Worm (Caenorhabditis elegans) whole organism, L1 larva: Measurements from ENCODE around the gene C06C6.8.
A peak's percentile ranks its signal among the peaks of the same experiment; 100 is the strongest.

ENCODE experiments used
- C34B4.2 ChIP-seq: sonication (generic microtip); optimal IDR thresholded peaks from 2 replicates; lab custom pipeline; 2017; ENCODE audit warnings: mild to moderate bottlenecking, missing genetic modification characterization, missing compliant biosample characterization
- F16B12.6 ChIP-seq: fragments of 150-350 bp; optimal IDR thresholded peaks from 2 replicates; lab custom pipeline; 2014; ENCODE audit warnings: missing biosample characterization, missing genetic modification characterization
- aha-1 ChIP-seq: fragments of 150-350 bp; optimal IDR thresholded peaks from 2 replicates; lab custom pipeline; 2014; ENCODE audit warnings: missing biosample characterization, missing genetic modification characterization
- ama-1 ChIP-seq: fragments of 150-350 bp; optimal IDR thresholded peaks from 2 replicates; lab custom pipeline; 2014
- blmp-1 ChIP-seq: fragments of 150-350 bp; optimal IDR thresholded peaks from 2 replicates; lab custom pipeline; 2014; ENCODE audit warnings: missing biosample characterization, missing genetic modification characterization
- dsc-1 ChIP-seq: sonication (generic microtip); optimal IDR thresholded peaks from 2 replicates; lab custom pipeline; 2016; ENCODE audit warnings: mild to moderate bottlenecking, missing genetic modification characterization, missing compliant biosample characterization
- efl-1 ChIP-seq, 4 experiments: fragments of 150-350 bp; optimal IDR thresholded peaks in 3 of 4; peaks in 1 of 4; 1 replicate in 1 of 4; 2 replicates in 3 of 4; lab custom pipeline; 2014; ENCODE audit warnings: missing biosample characterization in 2 of 4, missing genetic modification characterization in 2 of 4, missing genetic modification reagents in 2 of 4
- egl-13 ChIP-seq: sonication (generic microtip); optimal IDR thresholded peaks from 2 replicates; lab custom pipeline; 2016; ENCODE audit warnings: missing genotype, missing genetic modification reagents, missing genetic modification characterization, missing compliant biosample characterization
- elt-2 ChIP-seq: sonication (generic microtip); optimal IDR thresholded peaks from 2 replicates; lab custom pipeline; 2016; ENCODE audit warnings: missing genetic modification characterization, mild to moderate bottlenecking, inconsistent platforms, missing compliant biosample characterization, missing genetic modification reagents
- fkh-10 ChIP-seq: sonication (generic microtip); optimal IDR thresholded peaks from 2 replicates; lab custom pipeline; 2017; ENCODE audit warnings: missing biosample characterization, missing genetic modification reagents, missing genetic modification characterization
- grh-1 ChIP-seq: fragments of 200-800 bp; sonication (Bioruptor generic); IDR thresholded peaks from 2 replicates; pipeline ENCODE4 v1.3.6; 2022; ENCODE audit warnings: missing genetic modification reagents, missing genetic modification characterization, missing compliant biosample characterization
- hpl-2 ChIP-seq: fragments of 150-350 bp; optimal IDR thresholded peaks from 2 replicates; lab custom pipeline; 2014; ENCODE audit warnings: missing biosample characterization, missing genetic modification reagents, missing genetic modification characterization
- irx-1 ChIP-seq: sonication (generic microtip); optimal IDR thresholded peaks from 2 replicates; lab custom pipeline; 2016; ENCODE audit warnings: missing genetic modification characterization, missing compliant biosample characterization
- jun-1 ChIP-seq: fragments of 150-350 bp; optimal IDR thresholded peaks from 2 replicates; lab custom pipeline; 2014; ENCODE audit warnings: missing biosample characterization, missing genetic modification reagents, missing genetic modification characterization
- lin-13 ChIP-seq: fragments of 150-350 bp; optimal IDR thresholded peaks from 2 replicates; lab custom pipeline; 2014; ENCODE audit warnings: missing biosample characterization, missing genetic modification reagents, missing genetic modification characterization
- lin-35 ChIP-seq, 2 experiments: fragments of 150-350 bp; optimal IDR thresholded peaks; 2 replicates each; lab custom pipeline; 2014; ENCODE audit warnings: missing biosample characterization in 2 of 2, missing genetic modification characterization in 2 of 2, missing genetic modification reagents in 2 of 2
- mdl-1 ChIP-seq, 2 experiments: fragments of 150-350 bp; optimal IDR thresholded peaks; 2 replicates each; lab custom pipeline; 2014 to 2017; ENCODE audit warnings: missing biosample characterization in 2 of 2, missing genetic modification characterization in 2 of 2, inconsistent platforms in 1 of 2
- nhr-19 ChIP-seq: fragments of 200-800 bp; sonication (Bioruptor generic); conservative IDR thresholded peaks from 2 replicates; pipeline ENCODE4 v1.3.6; 2022; ENCODE audit warnings: missing genetic modification characterization, missing compliant biosample characterization
- nhr-20 ChIP-seq: sonication (generic microtip); optimal IDR thresholded peaks from 2 replicates; lab custom pipeline; 2016; ENCODE audit warnings: mild to moderate bottlenecking, missing genetic modification characterization, missing compliant biosample characterization
- nhr-47 ChIP-seq: sonication (generic microtip); optimal IDR thresholded peaks from 2 replicates; lab custom pipeline; 2016; ENCODE audit warnings: mild to moderate bottlenecking, missing genetic modification characterization, moderate library complexity, missing compliant biosample characterization
- nhr-71 ChIP-seq: sonication (generic microtip); optimal IDR thresholded peaks from 2 replicates; lab custom pipeline; 2016; ENCODE audit warnings: mild to moderate bottlenecking, missing genetic modification characterization, moderate library complexity, missing compliant biosample characterization
- nhr-85 ChIP-seq: sonication (generic microtip); peaks from one replicate; lab custom pipeline; 2016; ENCODE audit warnings: missing genetic modification characterization, inconsistent platforms, missing compliant biosample characterization
- nhr-90 ChIP-seq: sonication (generic microtip); optimal IDR thresholded peaks from 2 replicates; lab custom pipeline; 2016; ENCODE audit warnings: mild to moderate bottlenecking, missing genetic modification characterization, missing compliant biosample characterization; ENCODE audit not compliant: poor library complexity
- pax-3 ChIP-seq: fragments of 200-800 bp; sonication (Bioruptor generic); optimal IDR thresholded peaks from 2 replicates; lab custom pipeline; 2018; ENCODE audit warnings: mild to moderate bottlenecking, missing genetic modification characterization, moderate library complexity, missing compliant biosample characterization
- snpc-4 ChIP-seq: fragments of 150-350 bp; optimal IDR thresholded peaks from 2 replicates; lab custom pipeline; 2014; ENCODE audit warnings: missing biosample characterization, missing genetic modification characterization
- snu-23 ChIP-seq: sonication (generic microtip); optimal IDR thresholded peaks from 2 replicates; lab custom pipeline; 2016; ENCODE audit warnings: missing genetic modification characterization, missing compliant biosample characterization
- sox-4 ChIP-seq: sonication (generic microtip); optimal IDR thresholded peaks from 2 replicates; lab custom pipeline; 2016; ENCODE audit warnings: missing genetic modification characterization, missing compliant biosample characterization
- sptf-1 ChIP-seq: fragments of 150-350 bp; optimal IDR thresholded peaks from 2 replicates; lab custom pipeline; 2014; ENCODE audit warnings: missing biosample characterization, missing genetic modification characterization
- sup-37 ChIP-seq: fragments of 200-800 bp; sonication (Bioruptor generic); optimal IDR thresholded peaks from 2 replicates; lab custom pipeline; 2018; ENCODE audit warnings: mild to moderate bottlenecking, missing genetic modification characterization, missing compliant biosample characterization
- swsn-7 ChIP-seq: sonication (generic microtip); optimal IDR thresholded peaks from 2 replicates; lab custom pipeline; 2016; ENCODE audit warnings: missing genetic modification characterization, missing compliant biosample characterization
- unc-130 ChIP-seq: fragments of 150-350 bp; optimal IDR thresholded peaks from 2 replicates; lab custom pipeline; 2017; ENCODE audit warnings: missing biosample characterization, missing genetic modification characterization, inconsistent platforms
- unc-62 ChIP-seq: fragments of 150-350 bp; optimal IDR thresholded peaks from 2 replicates; lab custom pipeline; 2014; ENCODE audit warnings: missing biosample characterization, missing genetic modification reagents, missing genetic modification characterization
- zip-4 ChIP-seq: fragments of 200-800 bp; sonication (Bioruptor generic); optimal IDR thresholded peaks from 2 replicates; lab custom pipeline; 2018; ENCODE audit warnings: mild to moderate bottlenecking, missing genetic modification characterization, moderate library complexity, missing compliant biosample characterization
- ztf-11 ChIP-seq, 2 experiments: sonication (generic microtip); optimal IDR thresholded peaks; 2 replicates each; lab custom pipeline; 2016 to 2017; ENCODE audit warnings: missing genetic modification characterization in 2 of 2, missing biosample characterization in 1 of 2, missing compliant biosample characterization in 1 of 2

Gene C06C6.8

ce11 chrV:16043686-16044085 is 46.8 kb downstream of the C06C6.8 start:
- TF ChIP-seq nhr-71 (tag; lab: Kevin White, UChicago) (peak; percentile 5), elt-2 (peak; percentile 50), sox-4 (tag; lab: Kevin White, UChicago) (no peak), hpl-2 (GFP tag; lab: Kevin White, UChicago) (no peak)

- TF ChIP-seq lin-13 (GFP tag; lab: Kevin White, UChicago) (no peak), hpl-2 (GFP tag; lab: Kevin White, UChicago) (peak; percentile 58), lin-35 (GFP tag; optimal IDR thresholded peaks at IDR 0.05; lab: Kevin White, UChicago) (peak in 1 of 2 experiments; percentile 76), pax-3 (tag; lab: Kevin White, UChicago) (peak; percentile 49), nhr-85 (tag; lab: Kevin White, UChicago) (peak; percentile 30), blmp-1 (tag; lab: Kevin White, UChicago) (no peak), elt-2 (peak; percentile 99), mdl-1 (tag; optimal IDR thresholded peaks at IDR 0.05; lab: Kevin White, UChicago) (peak in 1 of 2 experiments; percentile 50), nhr-90 (tag; lab: Kevin White, UChicago) (peak; percentile 63), dsc-1 (tag; lab: Kevin White, UChicago) (no peak), irx-1 (tag; lab: Kevin White, UChicago) (no peak), nhr-71 (tag; lab: Kevin White, UChicago) (peak; percentile 68), efl-1 (optimal IDR thresholded peaks at IDR 0.05; lab: Kevin White, UChicago) (no peak), efl-1 (GFP tag; optimal IDR thresholded peaks at IDR 0.05 in 1 of 2; lab: Kevin White, UChicago) (peak in 1 of 2 experiments; percentile 87), nhr-19 (GFP tag; lab: Robert Waterston, UW) (peak; percentile 32), F16B12.6 (no peak), nhr-20 (peak; percentile 67)
- TF ChIP-seq, all 84 proteins: peak for 11
Observed at ce11 chrV:16045837-16046236, 48.9 kb downstream of the C06C6.8 start, which contains the start of gene T10C6.15. TSS of gene T10C6.15 (minus strand) at chrV:16045940.

- TF ChIP-seq ztf-11 (tag; optimal IDR thresholded peaks at IDR 0.05; lab: Kevin White, UChicago) = no peak
- no peak for TF ChIP-seq lin-13 (GFP tag; lab: Kevin White, UChicago)
- TF ChIP-seq snu-23 = no peak
- TF ChIP-seq grh-1 = no peak
- no peak for TF ChIP-seq nhr-90 (tag; lab: Kevin White, UChicago)
- peak; percentile 31 for TF ChIP-seq blmp-1 (tag; lab: Kevin White, UChicago)
- no peak for TF ChIP-seq efl-1 (optimal IDR thresholded peaks at IDR 0.05; lab: Kevin White, UChicago)
- TF ChIP-seq efl-1 (GFP tag; optimal IDR thresholded peaks at IDR 0.05 in 1 of 2; lab: Kevin White, UChicago) = peak in 1 of 2 experiments; percentile 16
- no peak for TF ChIP-seq ama-1 (lab: Kevin White, UChicago)
- TF ChIP-seq jun-1 (tag; lab: Kevin White, UChicago) = no peak
- no peak for TF ChIP-seq nhr-85 (tag; lab: Kevin White, UChicago)
- TF ChIP-seq swsn-7 = no peak
- no peak for TF ChIP-seq unc-130 (tag; lab: Kevin White, UChicago)
- no peak for TF ChIP-seq nhr-47
- TF ChIP-seq snpc-4 (tag; lab: Kevin White, UChicago) = no peak
Observed at ce11 chrV:16046573-16046972, 49.6 kb downstream of the C06C6.8 start, which contains the start of gene ZK285.2. TSS of gene ZK285.2 (plus strand) at chrV:16046873.

ce11 chrV:16047052-16047451 is 50.1 kb downstream of the C06C6.8 start:
- no peak for TF ChIP-seq pax-3 (tag; lab: Kevin White, UChicago)
- no peak for TF ChIP-seq irx-1 (tag; lab: Kevin White, UChicago)
- TF ChIP-seq aha-1 (tag; lab: Kevin White, UChicago) = no peak
- TF ChIP-seq zip-4 (GFP tag; lab: Kevin White, UChicago) = no peak
- no peak for TF ChIP-seq fkh-10
- TF ChIP-seq unc-62 (GFP tag; lab: Kevin White, UChicago) = no peak
- TF ChIP-seq egl-13 (tag; lab: Kevin White, UChicago) = no peak
- no peak for TF ChIP-seq sptf-1 (tag; lab: Kevin White, UChicago)
- no peak for TF ChIP-seq nhr-47
- no peak for TF ChIP-seq blmp-1 (tag; lab: Kevin White, UChicago)
- TF ChIP-seq sup-37 (GFP tag; lab: Kevin White, UChicago) = no peak
- TF ChIP-seq snu-23 = no peak
- TF ChIP-seq unc-130 (tag; lab: Kevin White, UChicago) = no peak
- no peak for TF ChIP-seq C34B4.2 (tag; lab: Kevin White, UChicago)
- TF ChIP-seq nhr-20 = no peak
- TF ChIP-seq sox-4 (tag; lab: Kevin White, UChicago) = no peak
